Fruit fly (Drosophila melanogaster) whole organism: ENCODE data around the gene CG9184.

Source experiments
- CG8478 ChIP-seq: fragments of >200 bp; optimal IDR thresholded peaks from 2 replicates; lab custom pipeline; 2018; ENCODE audit warnings: inconsistent platforms
- Dll ChIP-seq: fragments of >200 bp; optimal IDR thresholded peaks from 2 replicates; lab custom pipeline; 2017
- EcR ChIP-seq, 2 experiments: fragments of >200 bp; optimal IDR thresholded peaks; 2 replicates each; lab custom pipeline; 2017; ENCODE audit warnings: missing biosample characterization in 2 of 2, missing genetic modification characterization in 2 of 2, missing genetic modification reagents in 2 of 2
- pan ChIP-seq: fragments of >200 bp; optimal IDR thresholded peaks from 2 replicates; lab custom pipeline; 2017
- psq ChIP-seq: fragments of >200 bp; optimal IDR thresholded peaks from 2 replicates; lab custom pipeline; 2017
- usp ChIP-seq: fragments of >200 bp; optimal IDR thresholded peaks from 2 replicates; lab custom pipeline; 2017; ENCODE audit warnings: missing biosample characterization, missing genetic modification characterization, mixed read lengths

Gene CG9184

dm6 chr3L:1349397-1349796, 26.8 kb upstream of the CG9184 start:
- no peak for TF ChIP-seq psq (lab: Kevin White, UChicago)
- TF ChIP-seq Dll (lab: Kevin White, UChicago), result no peak
- no peak for TF ChIP-seq usp (GFP tag; lab: Kevin White, UChicago)
- no peak for TF ChIP-seq EcR (GFP tag; optimal IDR thresholded peaks at IDR 0.05; lab: Kevin White, UChicago)
- TF ChIP-seq CG8478 (lab: Kevin White, UChicago), result no peak
- TF ChIP-seq pan (lab: Kevin White, UChicago), result no peak

dm6 chr3L:1348935-1349334, 26.3 kb upstream of the CG9184 start:
- TF ChIP-seq Dll (lab: Kevin White, UChicago), result no peak
- TF ChIP-seq psq (lab: Kevin White, UChicago), result no peak

- TF ChIP-seq EcR (GFP tag; optimal IDR thresholded peaks at IDR 0.05; lab: Kevin White, UChicago), result no peak
- TF ChIP-seq Dll (lab: Kevin White, UChicago), result no peak
- TF ChIP-seq pan (lab: Kevin White, UChicago), result no peak
- no peak for TF ChIP-seq psq (lab: Kevin White, UChicago)
- no peak for TF ChIP-seq usp (GFP tag; lab: Kevin White, UChicago)
- no peak for TF ChIP-seq CG8478 (lab: Kevin White, UChicago)
Observed at dm6 chr3L:1348248-1348647, 25.6 kb upstream of the CG9184 start.

- TF ChIP-seq psq (lab: Kevin White, UChicago), result no peak
- TF ChIP-seq EcR (GFP tag; optimal IDR thresholded peaks at IDR 0.05; lab: Kevin White, UChicago), result no peak
- TF ChIP-seq CG8478 (lab: Kevin White, UChicago), result no peak
- TF ChIP-seq usp (GFP tag; lab: Kevin White, UChicago), result no peak
- TF ChIP-seq pan (lab: Kevin White, UChicago), result no peak
- no peak for TF ChIP-seq Dll (lab: Kevin White, UChicago)
Observed at dm6 chr3L:1346956-1347587, 24.5 kb upstream of the CG9184 start.

- TF ChIP-seq pan (lab: Kevin White, UChicago) (no peak), EcR (GFP tag; optimal IDR thresholded peaks at IDR 0.05; lab: Kevin White, UChicago) (no peak), psq (lab: Kevin White, UChicago) (no peak), usp (GFP tag; lab: Kevin White, UChicago) (no peak), Dll (lab: Kevin White, UChicago) (no peak), CG8478 (lab: Kevin White, UChicago) (no peak)
Observed at dm6 chr3L:1342133-1342580, 19.6 kb upstream of the CG9184 start, which contains the start of gene indra. Gene indra (minus strand): TSS chr3L:1342403.

- TF ChIP-seq usp (GFP tag; lab: Kevin White, UChicago) (no peak), CG8478 (lab: Kevin White, UChicago) (no peak), pan (lab: Kevin White, UChicago) (no peak), psq (lab: Kevin White, UChicago) (no peak), Dll (lab: Kevin White, UChicago) (no peak), EcR (GFP tag; optimal IDR thresholded peaks at IDR 0.05; lab: Kevin White, UChicago) (no peak)
Observed at dm6 chr3L:1335989-1336961, 13.7 kb upstream of the CG9184 start.

dm6 chr3L:1335428-1335764, 12.8 kb upstream of the CG9184 start:
- TF ChIP-seq psq (lab: Kevin White, UChicago) (no peak), Dll (lab: Kevin White, UChicago) (no peak), usp (GFP tag; lab: Kevin White, UChicago) (no peak), pan (lab: Kevin White, UChicago) (no peak), EcR (GFP tag; optimal IDR thresholded peaks at IDR 0.05; lab: Kevin White, UChicago) (no peak), CG8478 (lab: Kevin White, UChicago) (no peak)

- no peak for TF ChIP-seq CG8478 (lab: Kevin White, UChicago)
Observed at dm6 chr3L:1334571-1335427, 12.2 kb upstream of the CG9184 start, which contains the start of the genes Hmbs and CG2211. Gene Hmbs (plus strand): TSS chr3L:1334889. Gene CG2211 (minus strand): TSS chr3L:1335359.

dm6 chr3L:1332973-1333372, 10.4 kb upstream of the CG9184 start, which contains the start of gene msd5:
Gene msd5 (minus strand): TSS chr3L:1333146.
- TF ChIP-seq psq (lab: Kevin White, UChicago) (no peak), EcR (GFP tag; optimal IDR thresholded peaks at IDR 0.05; lab: Kevin White, UChicago) (no peak), Dll (lab: Kevin White, UChicago) (no peak), pan (lab: Kevin White, UChicago) (no peak), CG8478 (lab: Kevin White, UChicago) (no peak), usp (GFP tag; lab: Kevin White, UChicago) (no peak)

dm6 chr3L:1331542-1331941, 8.9 kb upstream of the CG9184 start, which contains the start of gene msd1:
Gene msd1 (plus strand): TSS chr3L:1331744.
- TF ChIP-seq psq (lab: Kevin White, UChicago), result no peak
- TF ChIP-seq EcR (GFP tag; optimal IDR thresholded peaks at IDR 0.05; lab: Kevin White, UChicago), result no peak
- TF ChIP-seq Dll (lab: Kevin White, UChicago), result no peak
- TF ChIP-seq CG8478 (lab: Kevin White, UChicago), result no peak
- TF ChIP-seq pan (lab: Kevin White, UChicago), result no peak
- TF ChIP-seq usp (GFP tag; lab: Kevin White, UChicago), result no peak
